Worm (Caenorhabditis elegans) whole organism, L3 larva: ENCODE measurements around the gene F08C6.5.

ENCODE experiments used
- R02D3.7 ChIP-seq: fragments of 150-350 bp; optimal IDR thresholded peaks from 2 replicates; lab custom pipeline; 2014; ENCODE audit warnings: missing biosample characterization, missing genetic modification characterization
- ZK546.5 ChIP-seq: sonication (generic microtip); optimal IDR thresholded peaks from 2 replicates; lab custom pipeline; 2017; ENCODE audit warnings: missing biosample characterization, missing genetic modification characterization
- aly-2 ChIP-seq: fragments of 150-350 bp; optimal IDR thresholded peaks from 2 replicates; lab custom pipeline; 2014; ENCODE audit warnings: missing biosample characterization, missing genetic modification characterization
- ama-1 ChIP-seq: fragments of 150-350 bp; optimal IDR thresholded peaks from 2 replicates; lab custom pipeline; 2018
- ceh-16 ChIP-seq: sonication (generic microtip); optimal IDR thresholded peaks from 2 replicates; lab custom pipeline; 2017; ENCODE audit warnings: missing biosample characterization, missing genetic modification characterization
- ceh-9 ChIP-seq: sonication (generic microtip); optimal IDR thresholded peaks from 2 replicates; lab custom pipeline; 2018; ENCODE audit warnings: missing biosample characterization, missing genetic modification characterization
- egl-27 ChIP-seq: sonication (generic microtip); optimal IDR thresholded peaks from 4 replicates; lab custom pipeline; 2017; ENCODE audit warnings: missing biosample characterization, missing genetic modification reagents, missing genetic modification characterization
- elt-1 ChIP-seq: fragments of 150-350 bp; optimal IDR thresholded peaks from 2 replicates; lab custom pipeline; 2014; ENCODE audit warnings: missing biosample characterization, missing genetic modification characterization
- elt-2 ChIP-seq: sonication (generic microtip); optimal IDR thresholded peaks from 2 replicates; lab custom pipeline; 2016; ENCODE audit warnings: missing genetic modification reagents, mild to moderate bottlenecking, missing genetic modification characterization, missing compliant biosample characterization
- elt-3 ChIP-seq, 3 experiments: fragments of 150-350 bp in 1 of 3; sonication (generic microtip) in 2 of 3; optimal IDR thresholded peaks; 2 replicates in 2 of 3; 4 replicates in 1 of 3; lab custom pipeline; 2014 to 2017; ENCODE audit warnings: missing biosample characterization in 3 of 3, missing genetic modification characterization in 3 of 3
- eor-1 ChIP-seq, 2 experiments: fragments of 150-350 bp; optimal IDR thresholded peaks; 2 replicates each; lab custom pipeline; 2014 to 2018; ENCODE audit warnings: missing biosample characterization in 2 of 2, missing genetic modification characterization in 2 of 2
- fkh-10 ChIP-seq: sonication (generic microtip); optimal IDR thresholded peaks from 2 replicates; lab custom pipeline; 2017; ENCODE audit warnings: missing biosample characterization, missing genetic modification reagents, missing genetic modification characterization
- fkh-2 ChIP-seq: fragments of 150-350 bp; optimal IDR thresholded peaks from 2 replicates; lab custom pipeline; 2014; ENCODE audit warnings: missing biosample characterization, missing genetic modification reagents, missing genetic modification characterization
- fos-1 ChIP-seq: fragments of 150-350 bp; optimal IDR thresholded peaks from 2 replicates; lab custom pipeline; 2014; ENCODE audit warnings: missing biosample characterization, missing genetic modification characterization
- hmg-11 ChIP-seq: sonication (generic microtip); optimal IDR thresholded peaks from 2 replicates; lab custom pipeline; 2016; ENCODE audit warnings: missing genetic modification characterization, missing compliant biosample characterization
- jun-1 ChIP-seq: fragments of 150-350 bp; optimal IDR thresholded peaks from 2 replicates; lab custom pipeline; 2014; ENCODE audit warnings: missing biosample characterization, missing genetic modification reagents, missing genetic modification characterization
- lin-39 ChIP-seq: fragments of 150-350 bp; optimal IDR thresholded peaks from 2 replicates; lab custom pipeline; 2018; ENCODE audit warnings: missing biosample characterization, missing genetic modification reagents, missing genetic modification characterization
- mdl-1 ChIP-seq: fragments of 150-350 bp; optimal IDR thresholded peaks from 2 replicates; lab custom pipeline; 2014; ENCODE audit warnings: missing biosample characterization, missing genetic modification characterization
- mml-1 ChIP-seq: fragments of 150-350 bp; sonication (generic microtip); optimal IDR thresholded peaks from 3 replicates; lab custom pipeline; 2014; ENCODE audit warnings: missing biosample characterization, missing genetic modification characterization
- nfya-1 ChIP-seq: sonication (generic microtip); optimal IDR thresholded peaks from 2 replicates; lab custom pipeline; 2017; ENCODE audit warnings: missing genetic modification characterization, mild to moderate bottlenecking, missing compliant biosample characterization, antibody characterized with exemption, moderate library complexity; ENCODE audit not compliant: insufficient read depth
- nhr-23 ChIP-seq: fragments of 150-350 bp; optimal IDR thresholded peaks from 2 replicates; lab custom pipeline; 2014; ENCODE audit warnings: missing biosample characterization, missing genetic modification reagents, missing genetic modification characterization
- nhr-237 ChIP-seq: fragments of 150-350 bp; optimal IDR thresholded peaks from 2 replicates; lab custom pipeline; 2014; ENCODE audit warnings: missing biosample characterization, missing genetic modification characterization
- nhr-43 ChIP-seq: sonication (generic microtip); optimal IDR thresholded peaks from 2 replicates; lab custom pipeline; 2016; ENCODE audit warnings: mild to moderate bottlenecking, missing genetic modification characterization, missing compliant biosample characterization; ENCODE audit not compliant: poor library complexity, severe bottlenecking
- nhr-67 ChIP-seq: fragments of 150-350 bp; optimal IDR thresholded peaks from 2 replicates; lab custom pipeline; 2014; ENCODE audit warnings: missing biosample characterization, missing genetic modification characterization
- nhr-76 ChIP-seq: fragments of 150-350 bp; sonication (generic microtip); optimal IDR thresholded peaks from 5 replicates; lab custom pipeline; 2014; ENCODE audit warnings: missing biosample characterization, missing genetic modification characterization
- nhr-77 ChIP-seq: fragments of 150-350 bp; optimal IDR thresholded peaks from 2 replicates; lab custom pipeline; 2014; ENCODE audit warnings: missing biosample characterization, missing genetic modification characterization
- pha-4 ChIP-seq: fragments of 150-350 bp; optimal IDR thresholded peaks from 2 replicates; lab custom pipeline; 2014; ENCODE audit warnings: missing biosample characterization, missing genetic modification reagents, missing genetic modification characterization
- sea-2 ChIP-seq: fragments of 150-350 bp; sonication (generic microtip); optimal IDR thresholded peaks from 4 replicates; lab custom pipeline; 2014; ENCODE audit warnings: missing biosample characterization, missing genetic modification reagents, missing genetic modification characterization
- skn-1 ChIP-seq: fragments of 150-350 bp; optimal IDR thresholded peaks from 2 replicates; lab custom pipeline; 2014; ENCODE audit warnings: missing biosample characterization, missing genetic modification characterization
- snpc-4 ChIP-seq: fragments of 150-350 bp; optimal IDR thresholded peaks from 2 replicates; lab custom pipeline; 2014; ENCODE audit warnings: missing biosample characterization, missing genetic modification characterization
- tbx-2 ChIP-seq: sonication (generic microtip); optimal IDR thresholded peaks from 2 replicates; lab custom pipeline; 2016; ENCODE audit warnings: mild to moderate bottlenecking, missing genetic modification characterization, missing compliant biosample characterization
- unc-39 ChIP-seq: sonication (generic microtip); optimal IDR thresholded peaks from 4 replicates; lab custom pipeline; 2017; ENCODE audit warnings: missing biosample characterization, missing genetic modification characterization
- unc-62 ChIP-seq: fragments of 150-350 bp; sonication (generic microtip); optimal IDR thresholded peaks from 4 replicates; lab custom pipeline; 2014; ENCODE audit warnings: missing biosample characterization, missing genetic modification reagents, missing genetic modification characterization
- zag-1 ChIP-seq: fragments of 150-350 bp; optimal IDR thresholded peaks from 2 replicates; lab custom pipeline; 2014; ENCODE audit warnings: missing biosample characterization, missing genetic modification characterization

F08C6.5 gene

DNA sequence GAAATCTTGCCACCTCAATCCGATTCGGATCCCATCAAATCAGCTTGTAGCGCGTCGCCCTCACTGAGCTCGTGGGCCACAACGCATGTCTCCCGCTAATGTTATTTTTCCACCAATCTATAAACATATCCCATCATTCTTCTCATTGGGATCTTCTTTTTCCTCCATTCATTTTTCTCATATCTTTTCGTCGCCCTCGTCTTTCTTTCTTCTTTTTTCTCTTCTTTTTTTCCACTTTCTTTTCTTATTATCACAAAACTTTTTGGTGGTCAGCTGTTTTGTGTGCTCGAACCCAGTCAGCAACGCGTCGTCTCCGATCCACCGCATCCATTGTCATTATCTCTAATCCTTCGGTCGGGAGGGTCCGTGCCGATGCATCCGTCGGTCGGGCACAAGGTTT is 35.4 kb upstream of the F08C6.5 start:
- TF ChIP-seq elt-3 (tag; optimal IDR thresholded peaks at IDR 0.05; lab: Kevin White, UChicago) (no peak), nfya-1 (peak; percentile 27)

DNA sequence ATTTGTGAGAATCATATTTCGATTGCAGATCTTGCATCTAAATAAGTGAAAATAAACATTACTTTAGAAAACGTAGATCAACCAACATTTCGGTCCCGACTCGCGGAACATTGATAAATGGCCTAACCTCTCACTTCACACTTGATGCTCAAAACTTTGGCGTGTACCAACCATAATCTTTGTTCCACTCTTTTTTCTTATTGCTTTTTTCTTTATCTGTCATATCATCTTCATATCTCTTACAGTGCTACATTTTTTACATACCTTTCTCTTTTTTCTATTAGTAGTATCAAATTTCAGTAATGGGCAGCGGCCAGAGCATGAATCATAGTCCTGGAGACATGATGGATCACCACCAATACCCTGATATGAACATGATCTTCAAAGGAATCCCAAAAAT is 33.9 kb upstream of the F08C6.5 start, which contains the start of gene F46C8.3:
Gene F46C8.3, plus strand, starts transcription at position 301 of the 400 bp plus-strand sequence.
- TF ChIP-seq nhr-237 (tag; lab: Kevin White, UChicago): no peak
- no peak for TF ChIP-seq unc-39 (tag; lab: Kevin White, UChicago)
- no peak for TF ChIP-seq R02D3.7
- no peak for TF ChIP-seq fkh-10 (GFP tag; lab: Kevin White, UChicago)
- TF ChIP-seq aly-2 (tag; lab: Kevin White, UChicago): no peak
- TF ChIP-seq egl-27 (tag; lab: Kevin White, UChicago): no peak
- no peak for TF ChIP-seq elt-2
- no peak for TF ChIP-seq hmg-11 (tag; lab: Kevin White, UChicago)
- TF ChIP-seq nhr-76 (tag; lab: Kevin White, UChicago): no peak
- no peak for TF ChIP-seq mml-1 (tag; lab: Kevin White, UChicago)
- no peak for TF ChIP-seq elt-1 (tag; lab: Kevin White, UChicago)
- TF ChIP-seq zag-1: no peak
- TF ChIP-seq snpc-4 (tag; lab: Kevin White, UChicago): no peak
- TF ChIP-seq ama-1 (lab: Kevin White, UChicago): no peak
- TF ChIP-seq sea-2 (GFP tag; lab: Kevin White, UChicago): no peak
- no peak for TF ChIP-seq nhr-77 (tag; lab: Kevin White, UChicago)
- TF ChIP-seq mdl-1 (tag; lab: Kevin White, UChicago): no peak
- TF ChIP-seq nfya-1: no peak

DNA sequence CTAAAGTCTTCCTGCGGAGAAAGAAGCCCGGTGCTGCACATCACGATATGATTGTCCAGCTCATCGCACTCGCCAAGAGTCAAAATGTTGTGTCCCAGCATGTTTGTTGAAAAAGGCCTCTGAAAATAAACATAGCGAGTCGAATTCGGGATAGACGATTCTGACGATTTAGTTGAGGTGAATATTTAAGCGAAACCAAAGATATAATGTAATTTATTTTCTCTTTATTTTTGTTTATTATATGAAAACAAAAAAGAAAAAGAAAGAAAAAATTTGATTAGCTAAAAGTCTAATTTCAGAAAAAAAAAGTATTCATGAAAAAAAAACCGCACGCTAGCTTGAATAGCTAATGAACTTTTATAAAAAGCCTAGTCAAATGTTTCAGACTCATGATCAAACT is 26.6 kb upstream of the F08C6.5 start, which contains the start of gene ceh-14:
Gene ceh-14, minus strand, starts transcription at position 101 of the 400 bp plus-strand sequence.
- no peak for TF ChIP-seq eor-1 (tag; optimal IDR thresholded peaks at IDR 0.05; lab: Kevin White, UChicago)
- TF ChIP-seq jun-1 (tag; lab: Kevin White, UChicago): no peak
- no peak for TF ChIP-seq mml-1 (tag; lab: Kevin White, UChicago)
- TF ChIP-seq nhr-237 (tag; lab: Kevin White, UChicago): no peak
- TF ChIP-seq unc-39 (tag; lab: Kevin White, UChicago): no peak
- no peak for TF ChIP-seq pha-4
- no peak for TF ChIP-seq ceh-9
- no peak for TF ChIP-seq nhr-23 (tag; lab: Kevin White, UChicago)
- TF ChIP-seq nhr-76 (tag; lab: Kevin White, UChicago): no peak
- TF ChIP-seq fos-1 (tag; lab: Kevin White, UChicago): no peak

DNA sequence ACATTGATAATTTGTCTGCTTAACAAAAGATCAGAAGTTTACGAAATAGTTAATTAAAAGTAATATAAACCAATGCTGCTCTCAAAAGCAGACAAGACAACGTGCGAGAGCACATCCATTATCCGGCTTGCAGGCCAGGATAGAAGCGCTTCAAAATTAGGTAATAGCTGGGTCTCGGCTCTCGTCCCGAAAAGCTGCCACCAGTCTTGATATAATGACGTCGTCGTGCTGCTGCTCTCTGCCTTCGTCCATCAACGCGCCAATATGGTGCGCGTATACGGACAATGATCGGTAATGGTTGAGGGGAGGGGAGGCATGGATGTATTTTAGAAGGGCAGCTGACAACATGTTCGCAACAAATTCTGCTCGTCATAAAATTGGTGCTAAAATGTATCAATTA is 24.8 kb upstream of the F08C6.5 start:
- TF ChIP-seq aly-2 (tag; lab: Kevin White, UChicago): no peak
- TF ChIP-seq nhr-76 (tag; lab: Kevin White, UChicago): no peak
- no peak for TF ChIP-seq mdl-1 (tag; lab: Kevin White, UChicago)
- no peak for TF ChIP-seq ZK546.5 (tag; lab: Kevin White, UChicago)
- no peak for TF ChIP-seq pha-4

DNA sequence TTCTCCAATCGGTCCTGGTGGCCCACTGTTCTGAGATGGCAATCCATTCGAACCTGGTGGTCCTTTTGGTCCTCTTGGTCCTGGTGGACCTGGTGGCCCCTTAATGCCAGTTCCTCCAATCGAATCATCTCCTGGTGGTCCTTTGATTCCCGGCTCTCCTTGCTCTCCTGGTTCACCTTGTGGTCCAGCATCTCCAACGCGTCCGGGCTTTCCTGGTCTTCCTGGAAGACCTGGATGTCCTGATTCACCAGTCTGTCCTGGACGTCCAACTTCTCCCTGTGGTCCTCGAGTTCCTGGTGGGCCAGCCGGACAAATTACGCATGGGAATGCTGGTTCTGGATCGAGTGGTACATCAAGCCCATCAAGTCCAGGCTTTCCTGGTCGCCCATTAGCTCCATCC is 22.3 kb upstream of the F08C6.5 start:
- TF ChIP-seq unc-62 (GFP tag; lab: Kevin White, UChicago) (no peak), snpc-4 (tag; lab: Kevin White, UChicago) (no peak), nhr-67 (tag; lab: Kevin White, UChicago) (no peak), tbx-2 (no peak), skn-1 (tag; lab: Kevin White, UChicago) (no peak), fkh-2 (tag; lab: Kevin White, UChicago) (no peak), ceh-16 (tag; lab: Kevin White, UChicago) (no peak), elt-3 (tag; optimal IDR thresholded peaks at IDR 0.05; lab: Kevin White, UChicago) (no peak), unc-39 (tag; lab: Kevin White, UChicago) (no peak), jun-1 (tag; lab: Kevin White, UChicago) (no peak), R02D3.7 (no peak)

DNA sequence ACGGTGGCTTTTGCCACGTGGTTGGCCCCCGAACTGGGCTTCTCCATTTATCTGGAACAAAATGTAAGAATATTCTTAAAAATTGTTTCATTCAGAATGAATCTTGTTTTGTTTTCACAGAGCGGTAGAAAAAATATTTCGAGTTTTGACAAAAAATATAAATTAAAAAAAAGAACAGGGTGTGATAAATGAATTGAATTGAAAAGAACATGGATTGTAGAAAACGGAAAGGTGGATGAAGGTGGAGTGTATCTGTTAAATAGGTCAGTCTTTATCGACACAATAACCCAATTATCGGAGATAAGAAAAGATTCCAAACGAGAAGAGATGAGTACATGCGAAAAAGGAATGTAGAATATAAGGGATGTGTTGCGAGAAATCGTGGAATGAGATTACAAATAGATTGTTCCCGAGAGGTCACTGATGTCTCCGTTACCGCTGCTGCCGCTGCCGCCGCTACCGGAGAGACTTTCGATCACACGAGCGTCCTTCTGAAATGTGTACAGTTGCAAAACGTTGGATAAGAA is 21.4 kb upstream of the F08C6.5 start, which contains the start of gene dpy-7:
Gene dpy-7, minus strand, starts transcription at position 51 of the 527 bp plus-strand sequence.
- TF ChIP-seq lin-39 (tag; lab: Kevin White, UChicago) (no peak), nhr-23 (tag; lab: Kevin White, UChicago) (peak; percentile 98), ZK546.5 (tag; lab: Kevin White, UChicago) (no peak), nhr-43 (tag; lab: Kevin White, UChicago) (peak; percentile 26)
